Fruit fly (Drosophila melanogaster): Measurements from ENCODE around the gene CG7236.

DNA sequence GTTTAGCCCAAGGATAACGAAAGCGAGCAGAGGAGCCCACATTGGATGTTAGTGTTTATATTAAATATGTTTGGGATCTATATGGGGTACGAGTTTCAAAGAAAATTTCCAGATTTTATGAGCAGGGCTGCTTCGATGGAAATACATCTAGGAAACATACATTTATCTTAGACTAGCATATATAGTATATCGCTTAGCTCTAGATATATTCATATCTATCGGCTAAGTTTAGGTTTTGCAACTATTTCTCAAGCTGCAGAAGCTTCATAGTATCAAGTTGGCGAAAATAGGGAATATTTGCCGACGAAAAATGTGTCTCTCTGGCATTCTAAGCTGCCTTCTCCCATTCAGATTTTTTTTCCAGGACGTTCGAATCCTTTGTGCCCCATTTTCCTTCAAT lies 22.5 kb downstream of the CG7236 start, which contains the start of gene CG14006:
- TF ChIP-seq Clk (GFP tag; optimal IDR thresholded peaks at IDR 0.05) (no peak), CG12768 (GFP tag; optimal IDR thresholded peaks at IDR 0.05) (no peak), CG14711 (tag; optimal IDR thresholded peaks at IDR 0.05) (no peak), cic (GFP tag; optimal IDR thresholded peaks at IDR 0.05) (no peak), kay (GFP tag; ENCODE audit: borderline replicate concordance) (no peak)
